Fruit fly (Drosophila melanogaster) whole organism, embryonic: ENCODE measurements around the gene CG4074.
A peak's percentile ranks its signal among the peaks of the same experiment; 100 is the strongest.

Experiments
- Asciz ChIP-seq: fragments of 200-800 bp; sonication (Bioruptor generic); optimal IDR thresholded peaks from 2 replicates; lab custom pipeline; 2017; ENCODE audit warnings: missing biosample characterization, mild to moderate bottlenecking, missing genetic modification characterization, missing genetic modification reagents
- Atf-2 ChIP-seq: fragments of 200-800 bp; sonication (Bioruptor generic); optimal IDR thresholded peaks from 2 replicates; lab custom pipeline; 2016; ENCODE audit warnings: missing biosample characterization, missing genetic modification characterization
- Awh ChIP-seq: fragments of 200-800 bp; sonication (Bioruptor generic); IDR thresholded peaks from 2 replicates; pipeline ENCODE4, ENCODE4 v1.3.6; 2022; ENCODE audit warnings: missing biosample characterization, missing genetic modification characterization
- CG11696 ChIP-seq: fragments of 200-800 bp; sonication (Bioruptor generic); IDR thresholded peaks from 2 replicates; pipeline ENCODE4 v1.3.6; 2022; ENCODE audit warnings: missing biosample characterization, missing genetic modification characterization
- CG12299 ChIP-seq: fragments of 200-800 bp; sonication (Bioruptor generic); optimal IDR thresholded peaks from 2 replicates; lab custom pipeline; 2018; ENCODE audit warnings: missing biosample characterization, mild to moderate bottlenecking, missing genetic modification characterization
- CG12391 ChIP-seq: fragments of 200-800 bp; sonication (Bioruptor generic); optimal IDR thresholded peaks from 3 replicates; lab custom pipeline; 2018; ENCODE audit warnings: missing biosample characterization, mild to moderate bottlenecking, missing genetic modification characterization, moderate library complexity
- CG12659 ChIP-seq: fragments of 200-800 bp; sonication (Bioruptor generic); optimal IDR thresholded peaks from 3 replicates; lab custom pipeline; 2017; ENCODE audit warnings: mild to moderate bottlenecking, missing biosample characterization, missing genetic modification reagents, missing genetic modification characterization
- CG13123 ChIP-seq: fragments of 200-800 bp; sonication (Bioruptor generic); optimal IDR thresholded peaks from 2 replicates; lab custom pipeline; 2016; ENCODE audit warnings: missing biosample characterization, missing genetic modification characterization
- CG13287 ChIP-seq: fragments of 200-800 bp; sonication (Bioruptor generic); IDR thresholded peaks from 2 replicates; pipeline ENCODE4 v1.3.6; 2022; ENCODE audit warnings: missing biosample characterization, missing genetic modification characterization; ENCODE audit not compliant: partially characterized antibody
- CG14014 ChIP-seq: fragments of 200-800 bp; sonication (Bioruptor generic); IDR thresholded peaks from 2 replicates; pipeline ENCODE4 v1.3.6; 2022; ENCODE audit warnings: missing biosample characterization, missing genetic modification characterization
- CG15514 ChIP-seq: fragments of 200-800 bp; sonication (Bioruptor generic); optimal IDR thresholded peaks from 3 replicates; lab custom pipeline; 2017; ENCODE audit warnings: missing biosample characterization, missing genetic modification characterization, mild to moderate bottlenecking, moderate library complexity, missing genetic modification reagents
- CG1603 ChIP-seq: fragments of 200-800 bp; sonication (Bioruptor generic); optimal IDR thresholded peaks from 2 replicates; lab custom pipeline; 2019; ENCODE audit warnings: missing biosample characterization, mild to moderate bottlenecking, missing genetic modification characterization, moderate library complexity
- CG17361 ChIP-seq: fragments of 200-800 bp; sonication (Bioruptor generic); IDR thresholded peaks from 3 replicates; pipeline ENCODE4 v1.3.6; 2022; ENCODE audit warnings: missing biosample characterization, missing genetic modification characterization
- CG17568 ChIP-seq: fragments of 200-800 bp; sonication (Bioruptor generic); optimal IDR thresholded peaks from 2 replicates; lab custom pipeline; 2018; ENCODE audit warnings: missing biosample characterization, mild to moderate bottlenecking, missing genetic modification characterization, moderate library complexity
- CG2116 ChIP-seq: fragments of 200-800 bp; sonication (Bioruptor generic); optimal IDR thresholded peaks from 3 replicates; lab custom pipeline; 2018; ENCODE audit warnings: missing biosample characterization, mild to moderate bottlenecking, missing genetic modification characterization
- CG30020 ChIP-seq: fragments of 200-800 bp; optimal IDR thresholded peaks from 2 replicates; lab custom pipeline; 2019; ENCODE audit warnings: missing biosample characterization, mild to moderate bottlenecking, missing genetic modification characterization, moderate library complexity
- CG4617 ChIP-seq: fragments of 200-800 bp; sonication (Bioruptor generic); optimal IDR thresholded peaks from 3 replicates; lab custom pipeline; 2016; ENCODE audit warnings: missing biosample characterization, missing genetic modification characterization, borderline replicate concordance
- CG5245 ChIP-seq: fragments of 200-800 bp; sonication (Bioruptor generic); optimal IDR thresholded peaks from 3 replicates; lab custom pipeline; 2016; ENCODE audit warnings: missing biosample characterization, missing genetic modification characterization
- CG6254 ChIP-seq: fragments of 200-800 bp; sonication (Bioruptor generic); optimal IDR thresholded peaks from 3 replicates; lab custom pipeline; 2017; ENCODE audit warnings: mild to moderate bottlenecking, missing biosample characterization, missing genetic modification reagents, missing genetic modification characterization
- CG7928 ChIP-seq: fragments of 200-800 bp; sonication (Bioruptor generic); optimal IDR thresholded peaks from 2 replicates; lab custom pipeline; 2017; ENCODE audit warnings: missing biosample characterization, mild to moderate bottlenecking, missing genetic modification characterization
- CG8290 ChIP-seq, 3 experiments: fragments of 200-800 bp; sonication (Bioruptor generic); optimal IDR thresholded peaks; 2 replicates each; lab custom pipeline; 2016 to 2019; ENCODE audit warnings: missing biosample characterization in 3 of 3, missing genetic modification characterization in 3 of 3, mild to moderate bottlenecking in 2 of 3, moderate library complexity in 1 of 3
- Doc3 ChIP-seq: fragments of 200-800 bp; sonication (Bioruptor generic); IDR thresholded peaks from 3 replicates; pipeline ENCODE4 v1.3.6; 2022; ENCODE audit warnings: missing biosample characterization, missing genetic modification characterization; ENCODE audit not compliant: partially characterized antibody
- Ets65A ChIP-seq: fragments of 200-800 bp; sonication (Bioruptor generic); peaks from one replicate; lab custom pipeline; 2016; ENCODE audit warnings: missing biosample characterization, missing genetic modification characterization
- H2.0 ChIP-seq: fragments of 200-800 bp; sonication (Bioruptor generic); IDR thresholded peaks from 2 replicates; pipeline ENCODE4 v1.3.6; 2022; ENCODE audit warnings: missing biosample characterization, missing genetic modification characterization
- HLH3B ChIP-seq: fragments of 200-800 bp; sonication (Bioruptor generic); IDR thresholded peaks from 2 replicates; pipeline ENCODE4 v1.3.6; 2022; ENCODE audit warnings: missing biosample characterization, missing genetic modification characterization
- MBD-R2 ChIP-seq: fragments of 200-800 bp; sonication (Bioruptor generic); IDR thresholded peaks from 2 replicates; pipeline ENCODE4 v1.3.6; 2022; ENCODE audit warnings: missing biosample characterization, missing genetic modification characterization
- MESR4 ChIP-seq: fragments of 200-800 bp; sonication (Bioruptor generic); optimal IDR thresholded peaks from 2 replicates; lab custom pipeline; 2018; ENCODE audit warnings: missing biosample characterization, mild to moderate bottlenecking, missing genetic modification characterization, moderate library complexity
- Nf-YC ChIP-seq: fragments of 200-800 bp; optimal IDR thresholded peaks from 3 replicates; lab custom pipeline; 2019; ENCODE audit warnings: missing biosample characterization, mild to moderate bottlenecking, missing genetic modification characterization, moderate library complexity
- Optix ChIP-seq: fragments of 200-800 bp; sonication (Bioruptor generic); IDR thresholded peaks from 3 replicates; pipeline ENCODE4 v1.3.6; 2022; ENCODE audit warnings: missing biosample characterization, missing genetic modification characterization
- Pdp1 ChIP-seq, 2 experiments: fragments of 200-800 bp; sonication (Bioruptor generic); optimal IDR thresholded peaks; 3 replicates each; lab custom pipeline; 2016; ENCODE audit warnings: missing biosample characterization in 2 of 2, missing genetic modification characterization in 2 of 2, mild to moderate bottlenecking in 1 of 2, moderate library complexity in 1 of 2
- Stat92E ChIP-seq, 3 experiments: fragments of >200 bp in 2 of 3; fragments of 200-800 bp in 1 of 3; sonication (Bioruptor generic) in 1 of 3; optimal IDR thresholded peaks; 2 replicates each; lab custom pipeline; 2017 to 2019; ENCODE audit warnings: missing biosample characterization in 3 of 3, missing genetic modification characterization in 3 of 3, mild to moderate bottlenecking in 1 of 3, moderate library complexity in 1 of 3
- Xbp1 ChIP-seq: fragments of 200-800 bp; sonication (Bioruptor generic); optimal IDR thresholded peaks from 3 replicates; lab custom pipeline; 2016; ENCODE audit warnings: missing biosample characterization, mild to moderate bottlenecking, missing genetic modification characterization
- aop ChIP-seq: fragments of 200-800 bp; sonication (Bioruptor generic); IDR thresholded peaks from 2 replicates; pipeline ENCODE4 v1.3.6; 2022; ENCODE audit warnings: missing biosample characterization, missing genetic modification characterization
- cas ChIP-seq: fragments of 200-800 bp; sonication (Bioruptor generic); IDR thresholded peaks from 2 replicates; pipeline ENCODE4 v1.3.6; 2022; ENCODE audit warnings: missing biosample characterization, missing genetic modification characterization
- crol ChIP-seq: fragments of 200-800 bp; sonication (Bioruptor generic); IDR thresholded peaks from 2 replicates; pipeline ENCODE4 v1.3.6; 2022; ENCODE audit warnings: missing biosample characterization, missing genetic modification characterization
- crp ChIP-seq, 2 experiments: fragments of 200-800 bp; sonication (Bioruptor generic); optimal IDR thresholded peaks; 2 replicates in 1 of 2; 3 replicates in 1 of 2; lab custom pipeline; 2017; ENCODE audit warnings: missing biosample characterization in 2 of 2, missing genetic modification characterization in 2 of 2, mild to moderate bottlenecking in 1 of 2, moderate library complexity in 1 of 2
- da ChIP-seq: fragments of 200-800 bp; sonication (Bioruptor generic); optimal IDR thresholded peaks from 2 replicates; lab custom pipeline; 2016; ENCODE audit warnings: missing biosample characterization, missing genetic modification characterization
- exex ChIP-seq: fragments of 200-800 bp; sonication (Bioruptor generic); optimal IDR thresholded peaks from 4 replicates; lab custom pipeline; 2018; ENCODE audit warnings: missing biosample characterization, mild to moderate bottlenecking, missing genetic modification characterization, moderate library complexity
- gro ChIP-seq: fragments of 200-800 bp; sonication (Bioruptor generic); optimal IDR thresholded peaks from 2 replicates; lab custom pipeline; 2016; ENCODE audit warnings: missing biosample characterization, missing genetic modification characterization
- kni ChIP-seq: fragments of 200-800 bp; sonication (Bioruptor generic); optimal IDR thresholded peaks from 3 replicates; lab custom pipeline; 2017; ENCODE audit warnings: mild to moderate bottlenecking, missing biosample characterization, missing genetic modification reagents, missing genetic modification characterization
- lov ChIP-seq, 2 experiments: fragments of 200-800 bp in 1 of 2; fragments of >200 bp in 1 of 2; sonication (Bioruptor generic) in 1 of 2; IDR thresholded peaks in 1 of 2; optimal IDR thresholded peaks in 1 of 2; 2 replicates in 1 of 2; 3 replicates in 1 of 2; pipeline versions ENCODE4 v1.3.6 to Lab custom; 2017 to 2022; ENCODE audit warnings: missing biosample characterization in 1 of 2, missing genetic modification characterization in 1 of 2
- mirr ChIP-seq: fragments of 200-800 bp; sonication (Bioruptor generic); optimal IDR thresholded peaks from 3 replicates; lab custom pipeline; 2018; ENCODE audit warnings: missing biosample characterization, mild to moderate bottlenecking, missing genetic modification characterization
- pzg ChIP-seq: fragments of 200-800 bp; sonication (Bioruptor generic); optimal IDR thresholded peaks from 3 replicates; lab custom pipeline; 2018; ENCODE audit warnings: missing biosample characterization, mild to moderate bottlenecking, missing genetic modification characterization, moderate library complexity
- schlank ChIP-seq: fragments of 200-800 bp; sonication (Bioruptor generic); optimal IDR thresholded peaks from 2 replicates; lab custom pipeline; 2018; ENCODE audit warnings: missing biosample characterization, mild to moderate bottlenecking, missing genetic modification characterization
- sd ChIP-seq: fragments of 200-800 bp; sonication (Bioruptor generic); optimal IDR thresholded peaks from 3 replicates; lab custom pipeline; 2018; ENCODE audit warnings: missing biosample characterization, mild to moderate bottlenecking, missing genetic modification characterization, moderate library complexity
- seq ChIP-seq: fragments of 200-800 bp; sonication (Bioruptor generic); IDR thresholded peaks from 2 replicates; pipeline ENCODE4 v1.3.6; 2022; ENCODE audit warnings: missing biosample characterization, missing genetic modification characterization
- tio ChIP-seq: fragments of 200-800 bp; sonication (Bioruptor generic); optimal IDR thresholded peaks from 2 replicates; lab custom pipeline; 2017; ENCODE audit warnings: missing biosample characterization, missing genetic modification characterization, inconsistent platforms
- zfh1 ChIP-seq: fragments of 200-800 bp; sonication (Bioruptor generic); IDR thresholded peaks from 3 replicates; pipeline ENCODE4 v1.3.6; 2022; ENCODE audit warnings: missing biosample characterization, missing genetic modification characterization
- zfh2 ChIP-seq: fragments of 200-800 bp; sonication (Bioruptor generic); optimal IDR thresholded peaks from 2 replicates; lab custom pipeline; 2016; ENCODE audit warnings: missing biosample characterization, missing genetic modification characterization

CG4074 gene

DNA sequence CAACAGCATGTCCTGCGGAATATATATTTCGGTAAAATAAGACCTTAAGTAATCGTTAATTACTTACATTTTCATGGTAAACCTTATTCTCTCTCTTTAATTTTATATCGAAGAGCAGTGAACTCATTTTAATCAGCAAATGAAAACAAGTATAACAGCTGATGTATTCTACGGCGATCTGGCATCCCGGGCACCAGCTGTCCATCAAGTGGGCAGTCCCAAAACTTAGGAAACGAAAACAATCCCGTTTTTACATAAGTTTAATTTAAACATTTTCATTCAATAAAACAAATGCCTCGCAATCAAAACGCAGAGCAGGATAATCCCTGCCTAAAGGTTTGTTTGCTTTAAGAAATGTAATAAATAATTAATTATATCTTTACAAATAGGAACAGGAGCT is at the start of gene CG4074, which contains the start of gene CG4186 (continued):
- 0 out of 3 replicates have a peak, but pooled peaks have one; percentile 4 for TF ChIP-seq zfh1 (GFP tag; lab: Robert Waterston, UW)
- no peak for TF ChIP-seq CG13123 (GFP tag; lab: Kevin White, UChicago)
- TF ChIP-seq lov (optimal IDR thresholded peaks at IDR 0.05; lab: Kevin White, UChicago), result no peak
- no peak for TF ChIP-seq lov (GFP tag; IDR thresholded peaks at IDR 0.05; lab: Robert Waterston, UW)
- TF ChIP-seq tio, result no peak
- TF ChIP-seq Ets65A (GFP tag; lab: Kevin White, UChicago), result no peak
- TF ChIP-seq CG4617 (GFP tag; lab: Kevin White, UChicago), result peak; percentile 37
- TF ChIP-seq CG8290 (GFP tag; optimal IDR thresholded peaks at IDR 0.05; lab: Kevin White, UChicago), result peak; percentile 11
- TF ChIP-seq CG8290 (tag; optimal IDR thresholded peaks at IDR 0.05; lab: Kevin White, UChicago), result no peak
- no peak for TF ChIP-seq seq (GFP tag; lab: Robert Waterston, UW)
- TF ChIP-seq Atf-2 (GFP tag; lab: Kevin White, UChicago), result no peak
- peak; percentile 22 for TF ChIP-seq gro (GFP tag; lab: Kevin White, UChicago)
- TF ChIP-seq cas (GFP tag; lab: Robert Waterston, UW), result no peak
- TF ChIP-seq Pdp1 (GFP tag; optimal IDR thresholded peaks at IDR 0.05; lab: Kevin White, UChicago), result peak in 1 of 2 experiments; percentile 95
- TF ChIP-seq CG11696 (GFP tag; lab: Robert Waterston, UW), result no peak
- TF ChIP-seq zfh2 (GFP tag; lab: Kevin White, UChicago), result no peak
- peak; percentile 17; the same call in 1 of the 3 replicates for TF ChIP-seq Doc3 (GFP tag; lab: Robert Waterston, UW)
- TF ChIP-seq CG2116 (GFP tag; lab: Kevin White, UChicago), result no peak
- peak; percentile 96 for TF ChIP-seq MBD-R2 (GFP tag; lab: Robert Waterston, UW)
- peak; percentile 77 for TF ChIP-seq Nf-YC (tag; lab: Kevin White, UChicago)
- TF ChIP-seq HLH3B (GFP tag; lab: Robert Waterston, UW), result no peak
- TF ChIP-seq CG15514, result peak; percentile 31
- no peak for TF ChIP-seq Asciz (GFP tag; lab: Kevin White, UChicago)
- peak; percentile 9 for TF ChIP-seq CG6254 (GFP tag; lab: Kevin White, UChicago)
- peak; percentile 65 for TF ChIP-seq pzg (GFP tag; lab: Kevin White, UChicago)
- TF ChIP-seq crp (GFP tag; optimal IDR thresholded peaks at IDR 0.05; lab: Kevin White, UChicago), result peak; percentile 94 to 99
- TF ChIP-seq CG7928, result no peak
- TF ChIP-seq H2.0 (GFP tag; lab: Robert Waterston, UW), result no peak
- TF ChIP-seq mirr (GFP tag; lab: Kevin White, UChicago), result no peak
- TF ChIP-seq Stat92E (GFP tag; optimal IDR thresholded peaks at IDR 0.05; lab: Kevin White, UChicago), result no peak
- TF ChIP-seq aop (GFP tag; lab: Robert Waterston, UW), result no peak
- TF ChIP-seq CG14014 (GFP tag; lab: Robert Waterston, UW), result no peak
- peak; percentile 35 for TF ChIP-seq CG17568 (GFP tag; lab: Kevin White, UChicago)
- TF ChIP-seq Awh (GFP tag; lab: Robert Waterston, UW), result no peak
- TF ChIP-seq schlank, result no peak
- TF ChIP-seq MESR4, result peak; percentile 59
- no peak for TF ChIP-seq sd (tag; lab: Kevin White, UChicago)
- no peak for TF ChIP-seq Optix
- peak; percentile 62 for TF ChIP-seq CG1603 (tag; lab: Kevin White, UChicago)
- peak; percentile 40 for TF ChIP-seq exex (tag; lab: Kevin White, UChicago)
- peak; percentile 9 for TF ChIP-seq CG12391 (tag; lab: Kevin White, UChicago)
- TF ChIP-seq Xbp1, result no peak
- no peak for TF ChIP-seq crol (GFP tag; lab: Robert Waterston, UW)
- no peak for TF ChIP-seq CG17361 (GFP tag; lab: Robert Waterston, UW)
- TF ChIP-seq CG5245, result no peak
- peak; percentile 62 for TF ChIP-seq CG13287
- TF ChIP-seq da (GFP tag; lab: Kevin White, UChicago), result no peak
- peak; percentile 43 for TF ChIP-seq CG12659
- TF ChIP-seq CG30020 (tag; lab: Kevin White, UChicago), result peak; percentile 17
- TF ChIP-seq CG12299 (tag; lab: Kevin White, UChicago), result no peak
- TF ChIP-seq kni, result peak; percentile 70
